Fruit fly (Drosophila melanogaster): ENCODE measurements around the gene CG3868.

dm6 chr3L:14450347-14450926, 47.9 kb upstream of the CG3868 start:
- TF ChIP-seq EcR (GFP tag; optimal IDR thresholded peaks at IDR 0.05) (no peak), psq (optimal IDR thresholded peaks at IDR 0.05) (no peak), usp (GFP tag; optimal IDR thresholded peaks at IDR 0.05) (no peak), Dll (optimal IDR thresholded peaks at IDR 0.05) (no peak), CG8478 (optimal IDR thresholded peaks at IDR 0.05) (no peak)

Measured in whole organism.